Worm (Caenorhabditis elegans) whole organism, young adult: Measurements from ENCODE around the gene fbxa-54.

ENCODE experiments used
- B0336.3 ChIP-seq: fragments of 200-800 bp; sonication (Bioruptor generic); IDR thresholded peaks from 2 replicates; pipeline ENCODE4 v1.3.6; 2022; ENCODE audit warnings: missing genetic modification characterization, missing compliant biosample characterization
- D2030.7 ChIP-seq: fragments of 200-800 bp; sonication (Bioruptor generic); IDR thresholded peaks from 2 replicates; pipeline ENCODE4 v1.3.6; 2022; ENCODE audit warnings: missing genetic modification reagents, missing genetic modification characterization, missing compliant biosample characterization
- F23B12.7 ChIP-seq: sonication (generic microtip); optimal IDR thresholded peaks from 2 replicates; lab custom pipeline; 2017; ENCODE audit warnings: missing genetic modification characterization, mild to moderate bottlenecking, missing compliant biosample characterization, antibody characterized with exemption, moderate library complexity; ENCODE audit not compliant: insufficient read depth
- F55B11.4 ChIP-seq: sonication (generic microtip); optimal IDR thresholded peaks from 2 replicates; lab custom pipeline; 2016; ENCODE audit warnings: missing compliant biosample characterization, missing genetic modification characterization, borderline replicate concordance; ENCODE audit not compliant: insufficient read depth
- F57A8.1 ChIP-seq: fragments of 200-800 bp; sonication (Bioruptor generic); optimal IDR thresholded peaks from 2 replicates; lab custom pipeline; 2018; ENCODE audit warnings: mild to moderate bottlenecking, missing genetic modification characterization, moderate library complexity, missing compliant biosample characterization
- K12H6.12 ChIP-seq: fragments of 200-800 bp; sonication (Bioruptor generic); optimal IDR thresholded peaks from 2 replicates; lab custom pipeline; 2018; ENCODE audit warnings: mild to moderate bottlenecking, missing genetic modification characterization, missing compliant biosample characterization
- T07F8.4 ChIP-seq: sonication (generic microtip); optimal IDR thresholded peaks from 2 replicates; lab custom pipeline; 2016; ENCODE audit warnings: mild to moderate bottlenecking, missing genetic modification characterization, moderate library complexity, missing compliant biosample characterization
- Y79H2A.3 ChIP-seq: fragments of 200-800 bp; sonication (Bioruptor generic); conservative IDR thresholded peaks from 2 replicates; pipeline ENCODE4 v1.3.6; 2022; ENCODE audit warnings: missing genetic modification reagents, missing genetic modification characterization, missing compliant biosample characterization
- Y95B8A.8 ChIP-seq: fragments of 200-800 bp; sonication (Bioruptor generic); IDR thresholded peaks from 2 replicates; pipeline ENCODE4 v1.3.6; 2022; ENCODE audit warnings: missing genetic modification reagents, missing genetic modification characterization, missing compliant biosample characterization
- attf-3 ChIP-seq: fragments of 200-800 bp; sonication (Bioruptor generic); conservative IDR thresholded peaks from 2 replicates; pipeline ENCODE4 v1.3.6; 2022; ENCODE audit warnings: missing genetic modification reagents, missing genetic modification characterization, missing compliant biosample characterization
- attf-6 ChIP-seq: fragments of 200-800 bp; sonication (Bioruptor generic); IDR thresholded peaks from 2 replicates; pipeline ENCODE4 v1.3.6; 2022; ENCODE audit warnings: missing genetic modification reagents, missing genetic modification characterization, missing compliant biosample characterization
- ccch-3 ChIP-seq: fragments of 200-800 bp; sonication (Bioruptor generic); optimal IDR thresholded peaks from 2 replicates; lab custom pipeline; 2018; ENCODE audit warnings: mild to moderate bottlenecking, missing genetic modification characterization, missing compliant biosample characterization
- ceh-79 ChIP-seq: sonication (generic microtip); optimal IDR thresholded peaks from 2 replicates; lab custom pipeline; 2017; ENCODE audit warnings: mild to moderate bottlenecking, missing genetic modification characterization, missing compliant biosample characterization
- die-1 ChIP-seq: sonication (generic microtip); optimal IDR thresholded peaks from 2 replicates; lab custom pipeline; 2016; ENCODE audit warnings: missing genotype, mild to moderate bottlenecking, missing genetic modification characterization, missing compliant biosample characterization
- dpl-1 ChIP-seq: fragments of 150-350 bp; optimal IDR thresholded peaks from 2 replicates; lab custom pipeline; 2014; ENCODE audit warnings: missing biosample characterization, missing genetic modification reagents, missing genetic modification characterization
- ekl-4 ChIP-seq: fragments of 200-800 bp; sonication (Bioruptor generic); IDR thresholded peaks from 2 replicates; pipeline ENCODE4 v1.3.6; 2022; ENCODE audit warnings: missing genetic modification reagents, missing genetic modification characterization, missing compliant biosample characterization
- ets-4 ChIP-seq: fragments of 200-800 bp; sonication (Bioruptor generic); optimal IDR thresholded peaks from 2 replicates; lab custom pipeline; 2018; ENCODE audit warnings: mild to moderate bottlenecking, missing genetic modification characterization, missing compliant biosample characterization
- hlh-12 ChIP-seq: sonication (generic microtip); optimal IDR thresholded peaks from 2 replicates; lab custom pipeline; 2016; ENCODE audit warnings: missing genetic modification characterization, missing compliant biosample characterization
- hmg-1.2 ChIP-seq: fragments of 200-800 bp; sonication (Bioruptor generic); IDR thresholded peaks from 2 replicates; pipeline ENCODE4 v1.3.6; 2022; ENCODE audit warnings: missing genetic modification reagents, missing genetic modification characterization, missing compliant biosample characterization
- hsf-1 ChIP-seq: fragments of 200-800 bp; sonication (Bioruptor generic); IDR thresholded peaks from 2 replicates; pipeline ENCODE4 v1.3.6; 2022; ENCODE audit warnings: missing genetic modification reagents, missing genetic modification characterization, missing compliant biosample characterization
- lag-1 ChIP-seq: fragments of 200-800 bp; sonication (Bioruptor generic); IDR thresholded peaks from 2 replicates; pipeline ENCODE4 v1.3.6; 2022; ENCODE audit warnings: missing genetic modification reagents, missing genetic modification characterization, missing compliant biosample characterization
- let-526 ChIP-seq: fragments of 200-800 bp; sonication (Bioruptor generic); IDR thresholded peaks from 2 replicates; pipeline ENCODE4 v1.3.6; 2022; ENCODE audit warnings: missing genetic modification reagents, missing genetic modification characterization, missing compliant biosample characterization
- let-607 ChIP-seq, 2 experiments: fragments of 200-800 bp in 1 of 2; sonication (Bioruptor generic) in 1 of 2; sonication (generic microtip) in 1 of 2; optimal IDR thresholded peaks; 2 replicates each; lab custom pipeline; 2016 to 2018; ENCODE audit warnings: mild to moderate bottlenecking in 2 of 2, missing compliant biosample characterization in 2 of 2, missing genetic modification characterization in 2 of 2, moderate library complexity in 2 of 2, missing genotype in 1 of 2
- lin-35 ChIP-seq, 3 experiments: fragments of 150-350 bp in 2 of 3; sonication (generic microtip) in 1 of 3; optimal IDR thresholded peaks; 2 replicates each; lab custom pipeline; 2014 to 2018; ENCODE audit warnings: missing biosample characterization in 3 of 3, missing genetic modification characterization in 3 of 3, missing genetic modification reagents in 3 of 3
- madf-6 ChIP-seq: fragments of 200-800 bp; sonication (Bioruptor generic); IDR thresholded peaks from 2 replicates; pipeline ENCODE4 v1.3.6; 2022; ENCODE audit warnings: missing genetic modification reagents, missing genetic modification characterization, missing compliant biosample characterization
- madf-8 ChIP-seq: fragments of 200-800 bp; sonication (Bioruptor generic); conservative IDR thresholded peaks from 2 replicates; pipeline ENCODE4 v1.3.6; 2022; ENCODE audit warnings: missing genetic modification reagents, missing genetic modification characterization, missing compliant biosample characterization
- mel-28 ChIP-seq: sonication (generic microtip); optimal IDR thresholded peaks from 2 replicates; lab custom pipeline; 2016; ENCODE audit warnings: borderline replicate concordance, mild to moderate bottlenecking, missing genetic modification characterization, missing compliant biosample characterization
- mxl-1 ChIP-seq: sonication (generic microtip); optimal IDR thresholded peaks from 2 replicates; lab custom pipeline; 2016; ENCODE audit warnings: missing genetic modification characterization, missing compliant biosample characterization
- nhr-80 ChIP-seq: sonication (generic microtip); optimal IDR thresholded peaks from 2 replicates; lab custom pipeline; 2016; ENCODE audit warnings: missing genetic modification characterization, missing compliant biosample characterization
- pbrm-1 ChIP-seq: fragments of 200-800 bp; sonication (Bioruptor generic); IDR thresholded peaks from 2 replicates; pipeline ENCODE4 v1.3.6; 2022; ENCODE audit warnings: missing genetic modification reagents, missing genetic modification characterization, missing compliant biosample characterization
- rcor-1 ChIP-seq: fragments of 200-800 bp; sonication (Bioruptor generic); IDR thresholded peaks from 2 replicates; pipeline ENCODE4 v1.3.6; 2022; ENCODE audit warnings: missing genetic modification reagents, missing genetic modification characterization, missing compliant biosample characterization
- repo-1 ChIP-seq: sonication (generic microtip); optimal IDR thresholded peaks from 2 replicates; lab custom pipeline; 2017; ENCODE audit warnings: mild to moderate bottlenecking, missing genetic modification characterization, missing compliant biosample characterization
- snpc-1.1 ChIP-seq: sonication (generic microtip); optimal IDR thresholded peaks from 2 replicates; lab custom pipeline; 2017; ENCODE audit warnings: missing genetic modification characterization, mild to moderate bottlenecking, missing compliant biosample characterization, antibody characterized with exemption, moderate library complexity, missing genotype, missing genetic modification reagents; ENCODE audit not compliant: insufficient read depth
- snpc-1.3 ChIP-seq: sonication (generic microtip); optimal IDR thresholded peaks from 2 replicates; lab custom pipeline; 2017; ENCODE audit warnings: missing genetic modification characterization, mild to moderate bottlenecking, missing compliant biosample characterization, antibody characterized with exemption, moderate library complexity, missing genotype, missing genetic modification reagents; ENCODE audit not compliant: insufficient read depth
- snpc-3.4 ChIP-seq: sonication (generic microtip); optimal IDR thresholded peaks from 2 replicates; lab custom pipeline; 2017; ENCODE audit warnings: missing genetic modification characterization, mild to moderate bottlenecking, missing compliant biosample characterization, antibody characterized with exemption, moderate library complexity, missing genotype, missing genetic modification reagents
- snpc-4 ChIP-seq, 5 experiments: fragments of 150-350 bp in 1 of 5; sonication (generic microtip) in 4 of 5; optimal IDR thresholded peaks; 2 replicates each; lab custom pipeline; 2014 to 2018; ENCODE audit warnings: missing genetic modification characterization in 5 of 5, missing biosample characterization in 3 of 5, antibody characterized with exemption in 2 of 5, mild to moderate bottlenecking in 2 of 5, missing compliant biosample characterization in 2 of 5, missing genotype in 2 of 5, moderate library complexity in 2 of 5, missing genetic modification reagents in 1 of 5
- unc-130 ChIP-seq: sonication (generic microtip); optimal IDR thresholded peaks from 2 replicates; lab custom pipeline; 2016; ENCODE audit warnings: missing genetic modification reagents, missing genetic modification characterization, missing compliant biosample characterization
- ztf-6 ChIP-seq: fragments of 200-800 bp; sonication (Bioruptor generic); IDR thresholded peaks from 2 replicates; pipeline ENCODE4 v1.3.6; 2022; ENCODE audit warnings: missing genetic modification reagents, missing genetic modification characterization, missing compliant biosample characterization

Gene fbxa-54

ce11 chrIII:910540-911311 is 45.4 kb upstream of the fbxa-54 start, which contains the start of the genes F23H11.5 and bra-2:
TSS of gene F23H11.5 (minus strand) at chrIII:910590.
TSS of gene bra-2 (plus strand) at chrIII:911261.
- TF ChIP-seq nhr-80 (tag; lab: Kevin White, UChicago), result no peak
- peak; percentile 92 for TF ChIP-seq attf-3
- TF ChIP-seq F23B12.7 (tag; lab: Kevin White, UChicago), result peak; percentile 4

ce11 chrIII:912778-913177 is 43.4 kb upstream of the fbxa-54 start:
- TF ChIP-seq pbrm-1 (0 out of 2 replicates have a peak, but pooled peaks have one; percentile 19), attf-6 (GFP tag; lab: Robert Waterston, UW) (peak; percentile 65; the same call in 1 of the 2 replicates), snpc-4 (GFP tag; optimal IDR thresholded peaks at IDR 0.05; lab: Kevin White, UChicago) (peak; percentile 30), snpc-4 (tag; optimal IDR thresholded peaks at IDR 0.05; lab: Kevin White, UChicago) (peak in 1 of 4 experiments; percentile 90), hmg-1.2 (GFP tag; lab: Robert Waterston, UW) (peak; percentile 31; the same call in 1 of the 2 replicates), snpc-1.1 (tag; lab: Kevin White, UChicago) (peak; percentile 64)

ce11 chrIII:916897-917296 is 39.2 kb upstream of the fbxa-54 start, which contains the start of gene idpp-13:
TSS of gene idpp-13 (minus strand) at chrIII:916997.
- no peak for TF ChIP-seq repo-1 (tag; lab: Kevin White, UChicago)
- TF ChIP-seq ztf-6 (GFP tag; lab: Robert Waterston, UW), result no peak
- TF ChIP-seq mxl-1, result no peak
- no peak for TF ChIP-seq ets-4 (GFP tag; lab: Kevin White, UChicago)
- no peak for TF ChIP-seq D2030.7 (GFP tag; lab: Robert Waterston, UW)
- no peak for TF ChIP-seq die-1 (tag; lab: Kevin White, UChicago)
- no peak for TF ChIP-seq ekl-4 (GFP tag; lab: Robert Waterston, UW)
- no peak for TF ChIP-seq ceh-79
- TF ChIP-seq snpc-3.4 (tag; lab: Kevin White, UChicago), result no peak
- no peak for TF ChIP-seq rcor-1 (GFP tag; lab: Robert Waterston, UW)
- TF ChIP-seq, all 124 proteins: peak for 0

ce11 chrIII:919322-919721 is 36.8 kb upstream of the fbxa-54 start, which contains the start of gene F23H11.7:
TSS of gene F23H11.7 (minus strand) at chrIII:919422.
- TF ChIP-seq hsf-1 (GFP tag; lab: Robert Waterston, UW) (no peak), ccch-3 (GFP tag; lab: Kevin White, UChicago) (no peak), T07F8.4 (tag; lab: Kevin White, UChicago) (no peak), let-607 (tag; optimal IDR thresholded peaks at IDR 0.05; lab: Kevin White, UChicago) (no peak), Y79H2A.3 (GFP tag; lab: Robert Waterston, UW) (no peak), lag-1 (no peak)

ce11 chrIII:926216-926615 is 29.9 kb upstream of the fbxa-54 start, which contains the start of gene pef-1:
TSS of gene pef-1 (minus strand) at chrIII:926316.
- TF ChIP-seq K12H6.12, result no peak
- no peak for TF ChIP-seq snpc-4 (GFP tag; optimal IDR thresholded peaks at IDR 0.05; lab: Kevin White, UChicago)
- no peak for TF ChIP-seq snpc-4 (tag; optimal IDR thresholded peaks at IDR 0.05; lab: Kevin White, UChicago)
- TF ChIP-seq lin-35 (GFP tag; optimal IDR thresholded peaks at IDR 0.05; lab: Kevin White, UChicago), result no peak
- no peak for TF ChIP-seq F57A8.1 (GFP tag; lab: Kevin White, UChicago)
- TF ChIP-seq hlh-12 (tag; lab: Kevin White, UChicago), result no peak
- no peak for TF ChIP-seq let-526
- TF ChIP-seq dpl-1 (GFP tag; lab: Kevin White, UChicago), result no peak
- no peak for TF ChIP-seq Y95B8A.8
- no peak for TF ChIP-seq snpc-1.3 (tag; lab: Kevin White, UChicago)
- no peak for TF ChIP-seq unc-130 (GFP tag; lab: Kevin White, UChicago)
- TF ChIP-seq F55B11.4 (tag; lab: Kevin White, UChicago), result no peak
- no peak for TF ChIP-seq madf-8
- TF ChIP-seq mel-28 (tag; lab: Kevin White, UChicago), result no peak
- no peak for TF ChIP-seq rcor-1 (GFP tag; lab: Robert Waterston, UW)
- no peak for TF ChIP-seq madf-6 (GFP tag; lab: Robert Waterston, UW)
- TF ChIP-seq B0336.3 (GFP tag; lab: Robert Waterston, UW), result no peak
